Worm (Caenorhabditis elegans): ENCODE data around the gene swsn-4.

The swsn-4 gene

DNA sequence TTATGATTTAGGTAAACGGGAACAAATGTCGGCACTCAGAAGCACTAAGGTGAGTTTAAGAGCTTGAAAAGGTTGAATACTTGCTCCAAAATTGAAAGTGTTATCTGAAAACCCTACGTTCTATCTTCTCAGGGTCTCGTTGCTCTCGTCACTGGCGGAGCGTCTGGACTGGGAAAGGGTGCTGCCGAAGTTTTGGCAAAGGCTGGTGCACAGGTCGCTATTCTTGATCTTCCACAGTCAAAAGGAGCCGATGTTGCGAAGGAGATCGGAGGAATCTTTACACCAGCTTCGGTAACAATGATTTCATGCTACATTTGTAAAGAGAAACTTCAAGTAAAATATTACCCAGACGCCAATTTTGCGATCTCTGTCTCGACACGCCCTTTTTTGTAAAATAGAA lies 5.4 kb downstream of the swsn-4 start, which contains the start of gene ard-1:
Gene ard-1 (plus strand): TSS at position 12 of the 400 bp plus-strand sequence.
- TF ChIP-seq ctbp-1 (GFP tag; IDR thresholded peaks at IDR 0.05) (peak; percentile 10; the same call in 1 of the 2 replicates), F10B5.3 (tag; optimal IDR thresholded peaks at IDR 0.05) (no peak)

DNA sequence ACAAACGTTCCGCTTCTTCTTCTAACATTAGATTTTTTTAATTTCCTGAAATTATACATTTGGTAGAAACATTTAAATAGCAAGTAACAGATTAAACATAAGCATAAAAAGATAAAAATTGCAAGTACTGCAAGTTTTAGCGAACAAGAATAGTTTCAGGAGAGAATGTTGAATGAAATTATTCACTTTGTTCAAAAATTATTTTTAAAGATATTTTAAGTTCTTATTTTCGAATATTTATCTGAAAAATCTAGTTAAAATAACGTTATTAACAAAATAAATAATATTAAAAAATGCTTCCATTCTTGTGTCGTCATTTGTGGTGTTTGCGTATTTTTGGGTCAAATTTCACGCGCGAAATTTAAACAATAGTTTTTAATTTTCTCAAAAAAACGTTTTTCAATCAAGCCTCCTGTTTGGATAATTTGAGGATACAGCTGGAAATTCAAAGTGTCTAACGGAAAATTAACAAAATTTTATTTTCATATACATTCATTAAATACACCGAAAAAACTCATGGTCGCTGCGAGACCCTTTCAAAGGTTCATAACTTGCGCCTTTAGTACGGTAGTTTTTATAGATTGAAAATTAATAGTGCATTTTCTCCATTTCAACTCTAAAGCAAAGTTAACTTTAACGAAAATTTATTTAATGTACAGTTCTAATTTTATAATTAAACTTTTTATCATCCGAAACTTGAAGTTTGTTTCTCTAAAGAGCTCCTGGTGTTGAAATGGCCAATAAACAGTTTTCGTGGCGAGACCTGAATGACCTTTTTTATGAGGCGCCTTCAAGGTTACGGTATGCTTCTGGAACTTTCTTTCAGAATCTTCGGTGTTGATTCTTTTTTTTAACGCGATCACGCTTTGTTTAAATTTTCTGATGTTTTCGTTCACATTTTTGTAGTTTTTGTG lies 16.7 kb downstream of the swsn-4 start, which contains the start of gene skih-2:
Gene skih-2 (minus strand): TSS at position 51 of the 914 bp plus-strand sequence.
- peak; percentile 21; the same call in 1 of the 2 replicates for TF ChIP-seq snpc-1.2 (GFP tag; IDR thresholded peaks at IDR 0.05)
- TF ChIP-seq daf-12 (tag; optimal IDR thresholded peaks at IDR 0.05): no peak
- TF ChIP-seq T20F7.1 (GFP tag; optimal IDR thresholded peaks at IDR 0.05): peak; percentile 40
- TF ChIP-seq lin-38 (GFP tag; IDR thresholded peaks at IDR 0.05): peak; percentile 40
- TF ChIP-seq zip-11 (GFP tag; IDR thresholded peaks at IDR 0.05): no peak
- peak; percentile 7 for TF ChIP-seq nhr-77 (tag; optimal IDR thresholded peaks at IDR 0.05)
- peak; percentile 36 for TF ChIP-seq egl-27 (tag; optimal IDR thresholded peaks at IDR 0.05)
- peak; percentile 15 for TF ChIP-seq nhr-6 (tag; optimal IDR thresholded peaks at IDR 0.05)
- peak; percentile 8 for TF ChIP-seq fkh-10 (GFP tag; optimal IDR thresholded peaks at IDR 0.05)
- TF ChIP-seq F49E8.2 (tag; optimal IDR thresholded peaks at IDR 0.05; ENCODE audit: borderline replicate concordance): peak; percentile 64
- TF ChIP-seq dmd-8 (GFP tag; IDR thresholded peaks at IDR 0.05): no peak
- no peak for TF ChIP-seq duxl-1 (tag; optimal IDR thresholded peaks at IDR 0.05; ENCODE audit: poor library complexity)
- TF ChIP-seq unc-62 (GFP tag; optimal IDR thresholded peaks at IDR 0.05 in 1 of 2): no peak
- no peak for TF ChIP-seq unc-62 (tag; optimal IDR thresholded peaks at IDR 0.05)
- TF ChIP-seq lsy-2 (tag; optimal IDR thresholded peaks at IDR 0.05): peak in 1 of 2 experiments; percentile 78
- no peak for TF ChIP-seq nhr-25 (tag; optimal IDR thresholded peaks at IDR 0.05; ENCODE audit: borderline replicate concordance, insufficient read depth)
- TF ChIP-seq dpl-1 (GFP tag; optimal IDR thresholded peaks at IDR 0.05): peak; percentile 93
- peak in 1 of 2 experiments; percentile 9 for TF ChIP-seq ZK546.5 (tag; optimal IDR thresholded peaks at IDR 0.05)
- no peak for TF ChIP-seq daf-16 (GFP tag; optimal IDR thresholded peaks at IDR 0.05)
- TF ChIP-seq daf-16 (tag; optimal IDR thresholded peaks at IDR 0.05): peak; percentile 34
- peak; percentile 32 for TF ChIP-seq unc-130 (GFP tag; optimal IDR thresholded peaks at IDR 0.05)
- no peak for TF ChIP-seq vab-7 (GFP tag; IDR thresholded peaks at IDR 0.05)
- peak; percentile 29 for TF ChIP-seq hlh-30 (tag; optimal IDR thresholded peaks at IDR 0.05; ENCODE audit: insufficient read depth)

DNA sequence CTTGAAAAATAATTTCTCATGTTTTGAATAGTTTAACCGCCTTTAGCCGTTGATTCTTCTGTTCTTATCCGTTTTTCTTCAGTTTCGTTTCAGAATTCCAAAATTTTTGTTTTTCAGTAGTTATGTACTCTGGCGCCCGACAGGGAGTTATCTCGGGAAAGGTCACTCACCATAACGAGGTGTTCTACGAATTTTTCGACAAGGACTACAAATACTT lies 17.3 kb downstream of the swsn-4 start, which contains the start of gene F01G4.4:
Gene F01G4.4 (plus strand): TSS at position 118 of the 217 bp plus-strand sequence.
- TF ChIP-seq arid-1 (GFP tag; conservative IDR thresholded peaks at IDR 0.05) (no peak), lin-13 (GFP tag; optimal IDR thresholded peaks at IDR 0.05) (no peak), zag-1 (tag; optimal IDR thresholded peaks at IDR 0.05) (no peak), skn-1 (tag; optimal IDR thresholded peaks at IDR 0.05) (no peak), Y48G9A.11 (GFP tag; IDR thresholded peaks at IDR 0.05) (no peak), hlh-11 (tag; optimal IDR thresholded peaks at IDR 0.05) (no peak), nhr-237 (tag; optimal IDR thresholded peaks at IDR 0.05) (no peak), hlh-30 (tag; optimal IDR thresholded peaks at IDR 0.05; ENCODE audit: insufficient read depth) (no peak), saeg-2 (GFP tag; IDR thresholded peaks at IDR 0.05) (no peak), Y75B8A.6 (GFP tag; IDR thresholded peaks at IDR 0.05) (no peak), hif-1 (tag; optimal IDR thresholded peaks at IDR 0.05) (no peak), F49E8.2 (tag; optimal IDR thresholded peaks at IDR 0.05; ENCODE audit: borderline replicate concordance) (no peak), tra-1 (GFP tag; IDR thresholded peaks at IDR 0.05) (no peak), zip-2 (tag; optimal IDR thresholded peaks at IDR 0.05) (no peak), dve-1 (tag; optimal IDR thresholded peaks at IDR 0.05; ENCODE audit: insufficient read depth) (no peak), egl-27 (tag; optimal IDR thresholded peaks at IDR 0.05) (no peak)
